Fruit fly (Drosophila melanogaster): Measurements from ENCODE around the gene fws.
A peak's percentile ranks its signal among the peaks of the same experiment; 100 is the strongest.

Gene fws

dm6 chr2L:17449608-17450504 is 31.0 kb downstream of the fws start, which contains the start of gene dl (continued):
- TF ChIP-seq CG8290 (GFP tag; optimal IDR thresholded peaks at IDR 0.05) (no peak), CG8290 (tag; optimal IDR thresholded peaks at IDR 0.05) (peak in 1 of 2 experiments; percentile 57), CG7987 (GFP tag; optimal IDR thresholded peaks at IDR 0.05) (no peak), pan (optimal IDR thresholded peaks at IDR 0.05) (no peak), pan (GFP tag; optimal IDR thresholded peaks at IDR 0.05 in 1 of 2, IDR thresholded peaks at IDR 0.05 in 1 of 2) (no peak), Ets65A (GFP tag) (no peak), CG12942 (GFP tag; optimal IDR thresholded peaks at IDR 0.05) (no peak), Sox100B (GFP tag; optimal IDR thresholded peaks at IDR 0.05) (no peak), lmd (GFP tag; IDR thresholded peaks at IDR 0.05) (no peak), ranshi (GFP tag; IDR thresholded peaks at IDR 0.05) (no peak), CG6654 (GFP tag; optimal IDR thresholded peaks at IDR 0.05) (no peak), CG7786 (GFP tag; optimal IDR thresholded peaks at IDR 0.05) (no peak), hb (GFP tag; IDR thresholded peaks at IDR 0.05; ENCODE audit: partially characterized antibody) (no peak), Ravus (GFP tag; IDR thresholded peaks at IDR 0.05) (no peak), sim (GFP tag; IDR thresholded peaks at IDR 0.05) (no peak), peb (GFP tag; IDR thresholded peaks at IDR 0.05) (no peak), yki (optimal IDR thresholded peaks at IDR 0.05) (no peak), Ssrp (tag; optimal IDR thresholded peaks at IDR 0.05) (no peak), CG11093 (GFP tag; IDR thresholded peaks at IDR 0.05) (no peak), CG14860 (GFP tag; IDR thresholded peaks at IDR 0.05; ENCODE audit: partially characterized antibody) (no peak), kni (GFP tag; optimal IDR thresholded peaks at IDR 0.05) (peak; percentile 75), CG2120 (GFP tag; optimal IDR thresholded peaks at IDR 0.05) (no peak), lilli (GFP tag; optimal IDR thresholded peaks at IDR 0.05) (no peak), usp (GFP tag; optimal IDR thresholded peaks at IDR 0.05) (no peak), luna (GFP tag; optimal IDR thresholded peaks at IDR 0.05) (no peak), HLH54F (GFP tag; optimal IDR thresholded peaks at IDR 0.05) (no peak), jing (GFP tag; optimal IDR thresholded peaks at IDR 0.05) (no peak), HmgD (GFP tag; optimal IDR thresholded peaks at IDR 0.05) (no peak), CG1832 (GFP tag; optimal IDR thresholded peaks at IDR 0.05) (no peak), Pdp1 (GFP tag; optimal IDR thresholded peaks at IDR 0.05) (peak in 1 of 2 experiments; percentile 81), tgo (GFP tag; IDR thresholded peaks at IDR 0.05) (no peak), CG2202 (tag; optimal IDR thresholded peaks at IDR 0.05) (no peak), CG3995 (GFP tag; optimal IDR thresholded peaks at IDR 0.05) (no peak), ssp (GFP tag; IDR thresholded peaks at IDR 0.05) (no peak), CG6689 (GFP tag; IDR thresholded peaks at IDR 0.05) (no peak), Xrp1 (GFP tag; IDR thresholded peaks at IDR 0.05) (no peak), slbo (GFP tag; IDR thresholded peaks at IDR 0.05) (peak; percentile 28), CG16863 (GFP tag; optimal IDR thresholded peaks at IDR 0.05) (no peak), CG30431 (GFP tag; optimal IDR thresholded peaks at IDR 0.05) (no peak), ham (GFP tag; IDR thresholded peaks at IDR 0.05) (no peak), al (GFP tag; IDR thresholded peaks at IDR 0.05) (no peak), CG2199 (GFP tag; IDR thresholded peaks at IDR 0.05) (peak; percentile 13; the same call in 1 of the 3 replicates), CG10274 (GFP tag; optimal IDR thresholded peaks at IDR 0.05) (no peak), Max (GFP tag; optimal IDR thresholded peaks at IDR 0.05) (no peak), Dbx (GFP tag; IDR thresholded peaks at IDR 0.05) (peak; percentile 11; the same call in 1 of the 3 replicates), CG17612 (GFP tag; IDR thresholded peaks at IDR 0.05) (no peak), CG6683 (GFP tag; optimal IDR thresholded peaks at IDR 0.05) (no peak), CG6813 (GFP tag; optimal IDR thresholded peaks at IDR 0.05) (no peak), Hand (GFP tag; optimal IDR thresholded peaks at IDR 0.05) (no peak), tll (GFP tag; optimal IDR thresholded peaks at IDR 0.05) (no peak), dimm (GFP tag; IDR thresholded peaks at IDR 0.05) (no peak)

Data from whole organism, embryonic.